Fruit fly (Drosophila melanogaster): ENCODE results near the gene fred.

- no peak for TF ChIP-seq psq (optimal IDR thresholded peaks at IDR 0.05)
- no peak for TF ChIP-seq CG8478 (optimal IDR thresholded peaks at IDR 0.05)
- TF ChIP-seq EcR (GFP tag; optimal IDR thresholded peaks at IDR 0.05) = no peak
- no peak for TF ChIP-seq pan (optimal IDR thresholded peaks at IDR 0.05)
Observed at dm6 chr2L:3999718-4000117, 8.2 kb upstream of the fred start, which contains the start of gene CG43797.
